Worm (Caenorhabditis elegans) whole organism, young adult: Measurements from ENCODE around the gene H42K12.3.

Experiments used
- B0019.2 ChIP-seq: fragments of 200-800 bp; sonication (Bioruptor generic); conservative IDR thresholded peaks from 2 replicates; pipeline ENCODE4 v1.3.6; 2022; ENCODE audit warnings: missing genetic modification reagents, missing genetic modification characterization, missing compliant biosample characterization
- F39B2.1 ChIP-seq: fragments of 200-800 bp; sonication (Bioruptor generic); IDR thresholded peaks from 2 replicates; pipeline ENCODE4 v1.3.6; 2022; ENCODE audit warnings: missing genetic modification reagents, missing genetic modification characterization, missing compliant biosample characterization
- F49E8.2 ChIP-seq: sonication (generic microtip); optimal IDR thresholded peaks from 3 replicates; lab custom pipeline; 2017; ENCODE audit warnings: missing genetic modification characterization, mild to moderate bottlenecking, missing compliant biosample characterization, antibody characterized with exemption, moderate library complexity; ENCODE audit not compliant: insufficient read depth
- F55B11.4 ChIP-seq: sonication (generic microtip); optimal IDR thresholded peaks from 2 replicates; lab custom pipeline; 2016; ENCODE audit warnings: missing compliant biosample characterization, missing genetic modification characterization, borderline replicate concordance; ENCODE audit not compliant: insufficient read depth
- F57C9.4 ChIP-seq: sonication (generic microtip); optimal IDR thresholded peaks from 2 replicates; lab custom pipeline; 2017; ENCODE audit warnings: mild to moderate bottlenecking, missing genetic modification characterization, missing compliant biosample characterization
- K12H6.12 ChIP-seq: fragments of 200-800 bp; sonication (Bioruptor generic); optimal IDR thresholded peaks from 2 replicates; lab custom pipeline; 2018; ENCODE audit warnings: mild to moderate bottlenecking, missing genetic modification characterization, missing compliant biosample characterization
- T26A5.8 ChIP-seq: sonication (generic microtip); optimal IDR thresholded peaks from 2 replicates; lab custom pipeline; 2016; ENCODE audit warnings: missing genetic modification characterization, missing compliant biosample characterization
- Y56A3A.18 ChIP-seq: fragments of 200-800 bp; sonication (Bioruptor generic); IDR thresholded peaks from 2 replicates; pipeline ENCODE4 v1.3.6; 2022; ENCODE audit warnings: missing genetic modification reagents, missing genetic modification characterization, missing compliant biosample characterization
- Y95B8A.8 ChIP-seq: fragments of 200-800 bp; sonication (Bioruptor generic); IDR thresholded peaks from 2 replicates; pipeline ENCODE4 v1.3.6; 2022; ENCODE audit warnings: missing genetic modification reagents, missing genetic modification characterization, missing compliant biosample characterization
- akir-1 ChIP-seq: fragments of 200-800 bp; sonication (Bioruptor generic); optimal IDR thresholded peaks from 2 replicates; lab custom pipeline; 2018; ENCODE audit warnings: mild to moderate bottlenecking, missing genetic modification characterization, moderate library complexity, missing compliant biosample characterization
- aptf-3 ChIP-seq: fragments of 200-800 bp; sonication (Bioruptor generic); IDR thresholded peaks from 2 replicates; pipeline ENCODE4 v1.3.6; 2022; ENCODE audit warnings: missing genetic modification characterization, missing compliant biosample characterization
- atf-7 ChIP-seq: sonication (generic microtip); optimal IDR thresholded peaks from 2 replicates; lab custom pipeline; 2017; ENCODE audit warnings: mild to moderate bottlenecking, missing genetic modification characterization, missing compliant biosample characterization
- attf-3 ChIP-seq: fragments of 200-800 bp; sonication (Bioruptor generic); conservative IDR thresholded peaks from 2 replicates; pipeline ENCODE4 v1.3.6; 2022; ENCODE audit warnings: missing genetic modification reagents, missing genetic modification characterization, missing compliant biosample characterization
- attf-5 ChIP-seq: fragments of 200-800 bp; sonication (Bioruptor generic); optimal IDR thresholded peaks from 2 replicates; lab custom pipeline; 2018; ENCODE audit warnings: mild to moderate bottlenecking, missing genetic modification characterization, missing compliant biosample characterization
- attf-6 ChIP-seq: fragments of 200-800 bp; sonication (Bioruptor generic); IDR thresholded peaks from 2 replicates; pipeline ENCODE4 v1.3.6; 2022; ENCODE audit warnings: missing genetic modification reagents, missing genetic modification characterization, missing compliant biosample characterization
- ccch-3 ChIP-seq: fragments of 200-800 bp; sonication (Bioruptor generic); optimal IDR thresholded peaks from 2 replicates; lab custom pipeline; 2018; ENCODE audit warnings: mild to moderate bottlenecking, missing genetic modification characterization, missing compliant biosample characterization
- cebp-2 ChIP-seq: fragments of 200-800 bp; sonication (Bioruptor generic); IDR thresholded peaks from 2 replicates; pipeline ENCODE4 v1.3.6; 2022; ENCODE audit warnings: missing genetic modification characterization, missing compliant biosample characterization
- ceh-27 ChIP-seq: fragments of 200-800 bp; sonication (Bioruptor generic); optimal IDR thresholded peaks from 2 replicates; lab custom pipeline; 2018; ENCODE audit warnings: mild to moderate bottlenecking, missing genetic modification characterization, moderate library complexity, missing compliant biosample characterization
- ceh-79 ChIP-seq: sonication (generic microtip); optimal IDR thresholded peaks from 2 replicates; lab custom pipeline; 2017; ENCODE audit warnings: mild to moderate bottlenecking, missing genetic modification characterization, missing compliant biosample characterization
- chd-7 ChIP-seq: sonication (generic microtip); optimal IDR thresholded peaks from 2 replicates; lab custom pipeline; 2016; ENCODE audit warnings: mild to moderate bottlenecking, missing genetic modification characterization, moderate library complexity, missing compliant biosample characterization
- dpff-1 ChIP-seq: sonication (generic microtip); optimal IDR thresholded peaks from 2 replicates; lab custom pipeline; 2017; ENCODE audit warnings: mild to moderate bottlenecking, missing genetic modification characterization, missing compliant biosample characterization
- efl-1 ChIP-seq: fragments of 150-350 bp; optimal IDR thresholded peaks from 2 replicates; lab custom pipeline; 2014; ENCODE audit warnings: missing biosample characterization, missing genetic modification reagents, missing genetic modification characterization
- egl-44 ChIP-seq: fragments of 200-800 bp; sonication (Bioruptor generic); IDR thresholded peaks from 2 replicates; pipeline ENCODE4 v1.3.6; 2022; ENCODE audit warnings: missing genetic modification reagents, missing genetic modification characterization, missing compliant biosample characterization
- egrh-3 ChIP-seq: fragments of 200-800 bp; sonication (Bioruptor generic); IDR thresholded peaks from 2 replicates; pipeline ENCODE4 v1.3.6; 2022; ENCODE audit warnings: missing genetic modification reagents, missing genetic modification characterization, missing compliant biosample characterization
- ekl-4 ChIP-seq: fragments of 200-800 bp; sonication (Bioruptor generic); IDR thresholded peaks from 2 replicates; pipeline ENCODE4 v1.3.6; 2022; ENCODE audit warnings: missing genetic modification reagents, missing genetic modification characterization, missing compliant biosample characterization
- fkh-3 ChIP-seq: sonication (generic microtip); optimal IDR thresholded peaks from 2 replicates; lab custom pipeline; 2016; ENCODE audit warnings: mild to moderate bottlenecking, missing genetic modification characterization, missing compliant biosample characterization
- him-1 ChIP-seq: sonication (generic microtip); optimal IDR thresholded peaks from 2 replicates; lab custom pipeline; 2016; ENCODE audit warnings: missing genotype, missing genetic modification reagents, missing genetic modification characterization, missing compliant biosample characterization
- hlh-12 ChIP-seq: sonication (generic microtip); optimal IDR thresholded peaks from 2 replicates; lab custom pipeline; 2016; ENCODE audit warnings: missing genetic modification characterization, missing compliant biosample characterization
- hlh-26 ChIP-seq: fragments of 200-800 bp; sonication (Bioruptor generic); conservative IDR thresholded peaks from 2 replicates; pipeline ENCODE4 v1.3.6; 2022; ENCODE audit warnings: missing genetic modification reagents, missing genetic modification characterization, missing compliant biosample characterization
- hsf-1 ChIP-seq: fragments of 200-800 bp; sonication (Bioruptor generic); IDR thresholded peaks from 2 replicates; pipeline ENCODE4 v1.3.6; 2022; ENCODE audit warnings: missing genetic modification reagents, missing genetic modification characterization, missing compliant biosample characterization
- let-607 ChIP-seq, 2 experiments: fragments of 200-800 bp in 1 of 2; sonication (Bioruptor generic) in 1 of 2; sonication (generic microtip) in 1 of 2; optimal IDR thresholded peaks; 2 replicates each; lab custom pipeline; 2016 to 2018; ENCODE audit warnings: mild to moderate bottlenecking in 2 of 2, missing compliant biosample characterization in 2 of 2, missing genetic modification characterization in 2 of 2, moderate library complexity in 2 of 2, missing genotype in 1 of 2
- lin-35 ChIP-seq, 3 experiments: fragments of 150-350 bp in 2 of 3; sonication (generic microtip) in 1 of 3; optimal IDR thresholded peaks; 2 replicates each; lab custom pipeline; 2014 to 2018; ENCODE audit warnings: missing biosample characterization in 3 of 3, missing genetic modification characterization in 3 of 3, missing genetic modification reagents in 3 of 3
- madf-6 ChIP-seq: fragments of 200-800 bp; sonication (Bioruptor generic); IDR thresholded peaks from 2 replicates; pipeline ENCODE4 v1.3.6; 2022; ENCODE audit warnings: missing genetic modification reagents, missing genetic modification characterization, missing compliant biosample characterization
- mel-28 ChIP-seq: sonication (generic microtip); optimal IDR thresholded peaks from 2 replicates; lab custom pipeline; 2016; ENCODE audit warnings: borderline replicate concordance, mild to moderate bottlenecking, missing genetic modification characterization, missing compliant biosample characterization
- mxl-1 ChIP-seq: sonication (generic microtip); optimal IDR thresholded peaks from 2 replicates; lab custom pipeline; 2016; ENCODE audit warnings: missing genetic modification characterization, missing compliant biosample characterization
- nhr-179 ChIP-seq: sonication (generic microtip); optimal IDR thresholded peaks from 2 replicates; lab custom pipeline; 2016; ENCODE audit warnings: mild to moderate bottlenecking, missing genetic modification characterization, missing compliant biosample characterization
- nhr-80 ChIP-seq: sonication (generic microtip); optimal IDR thresholded peaks from 2 replicates; lab custom pipeline; 2016; ENCODE audit warnings: missing genetic modification characterization, missing compliant biosample characterization
- pbrm-1 ChIP-seq: fragments of 200-800 bp; sonication (Bioruptor generic); IDR thresholded peaks from 2 replicates; pipeline ENCODE4 v1.3.6; 2022; ENCODE audit warnings: missing genetic modification reagents, missing genetic modification characterization, missing compliant biosample characterization
- pha-4 ChIP-seq: fragments of 150-350 bp; sonication (generic microtip); optimal IDR thresholded peaks from 2 replicates; lab custom pipeline; 2014; ENCODE audit warnings: missing biosample characterization, missing genetic modification reagents, missing genetic modification characterization
- repo-1 ChIP-seq: sonication (generic microtip); optimal IDR thresholded peaks from 2 replicates; lab custom pipeline; 2017; ENCODE audit warnings: mild to moderate bottlenecking, missing genetic modification characterization, missing compliant biosample characterization
- snpc-3.4 ChIP-seq: sonication (generic microtip); optimal IDR thresholded peaks from 2 replicates; lab custom pipeline; 2017; ENCODE audit warnings: missing genetic modification characterization, mild to moderate bottlenecking, missing compliant biosample characterization, antibody characterized with exemption, moderate library complexity, missing genotype, missing genetic modification reagents
- snpc-4 ChIP-seq, 5 experiments: fragments of 150-350 bp in 1 of 5; sonication (generic microtip) in 4 of 5; optimal IDR thresholded peaks; 2 replicates each; lab custom pipeline; 2014 to 2018; ENCODE audit warnings: missing genetic modification characterization in 5 of 5, missing biosample characterization in 3 of 5, antibody characterized with exemption in 2 of 5, mild to moderate bottlenecking in 2 of 5, missing compliant biosample characterization in 2 of 5, missing genotype in 2 of 5, moderate library complexity in 2 of 5, missing genetic modification reagents in 1 of 5
- somi-1 ChIP-seq: fragments of 200-800 bp; sonication (Bioruptor generic); optimal IDR thresholded peaks from 2 replicates; lab custom pipeline; 2018; ENCODE audit warnings: mild to moderate bottlenecking, missing genetic modification characterization, missing compliant biosample characterization
- sptf-2 ChIP-seq: fragments of 200-800 bp; sonication (Bioruptor generic); optimal IDR thresholded peaks from 2 replicates; lab custom pipeline; 2018; ENCODE audit warnings: mild to moderate bottlenecking, missing genetic modification characterization, missing compliant biosample characterization
- unc-62 ChIP-seq: fragments of 150-350 bp; optimal IDR thresholded peaks from 2 replicates; lab custom pipeline; 2014; ENCODE audit warnings: missing biosample characterization, missing genetic modification reagents, missing genetic modification characterization
- zim-3 ChIP-seq: sonication (generic microtip); optimal IDR thresholded peaks from 2 replicates; lab custom pipeline; 2017; ENCODE audit warnings: mild to moderate bottlenecking, missing genetic modification characterization, moderate library complexity, missing compliant biosample characterization
- ztf-18 ChIP-seq: sonication (generic microtip); optimal IDR thresholded peaks from 2 replicates; lab custom pipeline; 2016; ENCODE audit warnings: missing genotype, mild to moderate bottlenecking, missing genetic modification characterization, missing compliant biosample characterization
- ztf-3 ChIP-seq: fragments of 200-800 bp; sonication (Bioruptor generic); optimal IDR thresholded peaks from 2 replicates; lab custom pipeline; 2018; ENCODE audit warnings: mild to moderate bottlenecking, missing genetic modification characterization, missing compliant biosample characterization
- ztf-6 ChIP-seq: fragments of 200-800 bp; sonication (Bioruptor generic); IDR thresholded peaks from 2 replicates; pipeline ENCODE4 v1.3.6; 2022; ENCODE audit warnings: missing genetic modification reagents, missing genetic modification characterization, missing compliant biosample characterization

The H42K12.3 gene

ce11 chrX:1344818-1345217, 33.6 kb downstream of the H42K12.3 start (continued):
- TF ChIP-seq F57C9.4 = no peak
- peak; percentile 88 for TF ChIP-seq somi-1 (GFP tag; lab: Kevin White, UChicago)
- TF ChIP-seq ztf-6 (GFP tag; lab: Robert Waterston, UW) = no peak
- no peak for TF ChIP-seq aptf-3 (GFP tag; lab: Robert Waterston, UW)
- TF ChIP-seq attf-6 (GFP tag; lab: Robert Waterston, UW) = no peak
- peak; percentile 98 for TF ChIP-seq cebp-2 (GFP tag; lab: Robert Waterston, UW)
- TF ChIP-seq dpff-1 (tag; lab: Kevin White, UChicago) = peak; percentile 62
- no peak for TF ChIP-seq fkh-3
- TF ChIP-seq let-607 (tag; optimal IDR thresholded peaks at IDR 0.05; lab: Kevin White, UChicago) = peak; percentile 43 to 90
- peak; percentile 58 for TF ChIP-seq ccch-3
- peak; percentile 86 for TF ChIP-seq akir-1 (GFP tag; lab: Kevin White, UChicago)
- peak; percentile 28 for TF ChIP-seq ztf-18 (tag; lab: Kevin White, UChicago)
- TF ChIP-seq F39B2.1 (GFP tag; lab: Robert Waterston, UW) = no peak
- TF ChIP-seq atf-7 (tag; lab: Kevin White, UChicago) = peak; percentile 94
- TF ChIP-seq chd-7 (tag; lab: Kevin White, UChicago) = no peak
- no peak for TF ChIP-seq B0019.2 (GFP tag; lab: Robert Waterston, UW)
- peak; percentile 67 for TF ChIP-seq snpc-4 (GFP tag; optimal IDR thresholded peaks at IDR 0.05; lab: Kevin White, UChicago)
- peak; percentile 55 to 88 (median 80) for TF ChIP-seq snpc-4 (tag; optimal IDR thresholded peaks at IDR 0.05; lab: Kevin White, UChicago)
- TF ChIP-seq lin-35 (GFP tag; optimal IDR thresholded peaks at IDR 0.05; lab: Kevin White, UChicago) = peak in 2 of 3 experiments; percentile 74 to 97
- TF ChIP-seq egl-44 (GFP tag; lab: Robert Waterston, UW) = peak; percentile 84
- peak; percentile 44 for TF ChIP-seq snpc-3.4 (tag; lab: Kevin White, UChicago)
- TF ChIP-seq zim-3 (tag; lab: Kevin White, UChicago) = no peak
- peak; percentile 35; the same call in 1 of the 2 replicates for TF ChIP-seq attf-3
- peak; percentile 86 for TF ChIP-seq pbrm-1 (GFP tag; lab: Robert Waterston, UW)
- TF ChIP-seq hlh-12 = no peak
- TF ChIP-seq F55B11.4 = no peak
- TF ChIP-seq Y56A3A.18 (GFP tag; lab: Robert Waterston, UW) = peak; percentile 99
- no peak for TF ChIP-seq F49E8.2 (tag; lab: Kevin White, UChicago)
- TF ChIP-seq unc-62 (GFP tag; lab: Kevin White, UChicago) = peak; percentile 19
- TF ChIP-seq nhr-80 = peak; percentile 76
- no peak for TF ChIP-seq him-1 (tag; lab: Kevin White, UChicago)
- no peak for TF ChIP-seq hlh-26 (GFP tag; lab: Robert Waterston, UW)
- no peak for TF ChIP-seq sptf-2 (GFP tag; lab: Kevin White, UChicago)
- peak; percentile 68 for TF ChIP-seq mel-28 (tag; lab: Kevin White, UChicago)
- TF ChIP-seq pha-4 (tag; lab: Kevin White, UChicago) = peak; percentile 95
- TF ChIP-seq mxl-1 (tag; lab: Kevin White, UChicago) = no peak
- peak; percentile 87 for TF ChIP-seq ztf-3 (GFP tag; lab: Kevin White, UChicago)
- peak; percentile 96 for TF ChIP-seq repo-1 (tag; lab: Kevin White, UChicago)
- no peak for TF ChIP-seq egrh-3 (GFP tag; lab: Robert Waterston, UW)
- TF ChIP-seq nhr-179 (tag; lab: Kevin White, UChicago) = peak; percentile 82
- peak; percentile 98 for TF ChIP-seq ceh-27
- no peak for TF ChIP-seq attf-5 (GFP tag; lab: Kevin White, UChicago)
- TF ChIP-seq ekl-4 (GFP tag; lab: Robert Waterston, UW) = peak; percentile 82
- TF ChIP-seq efl-1 = no peak
- no peak for TF ChIP-seq hsf-1
- no peak; the same call in 1 of the 2 replicates for TF ChIP-seq madf-6 (GFP tag; lab: Robert Waterston, UW)
- peak; percentile 82 for TF ChIP-seq K12H6.12
- peak; percentile 71 for TF ChIP-seq ceh-79 (tag; lab: Kevin White, UChicago)
- no peak for TF ChIP-seq Y95B8A.8
- TF ChIP-seq T26A5.8 = no peak
